Worm (Caenorhabditis elegans): ENCODE results near the gene W07G1.1.

ce11 chrII:13931944-13932343 lies 7.5 kb downstream of the W07G1.1 start, which contains the start of gene hot-3:
- TF ChIP-seq dao-5 (tag; optimal IDR thresholded peaks at IDR 0.05), result no peak
- TF ChIP-seq him-1 (tag; optimal IDR thresholded peaks at IDR 0.05), result no peak

Measured in whole organism, L4/young adult.